Worm (Caenorhabditis elegans): ENCODE results near the gene grdn-1.

DNA sequence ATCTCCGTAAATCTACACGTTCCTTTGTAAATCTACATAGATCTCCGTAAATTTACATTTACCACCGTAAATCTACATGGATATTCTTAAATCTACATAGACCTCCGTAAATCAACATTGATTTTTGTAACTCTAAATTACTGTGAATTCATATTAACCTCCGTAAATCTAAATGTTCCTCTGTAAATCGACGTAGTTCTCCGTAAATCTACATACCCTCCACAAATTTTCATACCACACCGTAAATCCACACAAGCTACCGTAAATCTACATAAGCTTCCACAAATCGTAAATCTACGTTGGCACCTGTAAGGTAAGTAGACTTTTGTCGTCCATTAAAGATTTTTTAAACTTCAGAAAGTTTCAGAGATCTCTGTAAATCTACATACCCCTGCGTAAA lies 7.4 kb upstream of the grdn-1 start:
- TF ChIP-seq flt-1 (GFP tag; IDR thresholded peaks at IDR 0.05) (no peak), ztf-23 (GFP tag; IDR thresholded peaks at IDR 0.05) (no peak)

All from whole organism, midembryonic.